Fruit fly (Drosophila melanogaster): ENCODE measurements around the gene ro.

- no peak for TF ChIP-seq rib (GFP tag; IDR thresholded peaks at IDR 0.05)
- peak; percentile 91 for TF ChIP-seq HmgD (GFP tag; optimal IDR thresholded peaks at IDR 0.05)
- peak; percentile 48 for TF ChIP-seq CG4617 (GFP tag; optimal IDR thresholded peaks at IDR 0.05; ENCODE audit: borderline replicate concordance)
- peak; percentile 46; the same call in 1 of the 2 replicates for TF ChIP-seq CG31441 (GFP tag; IDR thresholded peaks at IDR 0.05)
- TF ChIP-seq CG3065 (GFP tag; optimal IDR thresholded peaks at IDR 0.05), result peak; percentile 98
- no peak for TF ChIP-seq CG7271 (tag; optimal IDR thresholded peaks at IDR 0.05)
- TF ChIP-seq Hr51 (GFP tag; optimal IDR thresholded peaks at IDR 0.05), result peak; percentile 26 to 53
- peak; percentile 78 for TF ChIP-seq amos (GFP tag; IDR thresholded peaks at IDR 0.05; ENCODE audit: partially characterized antibody)
- TF ChIP-seq CG13287 (GFP tag; IDR thresholded peaks at IDR 0.05; ENCODE audit: partially characterized antibody), result peak; percentile 76
- peak; percentile 70 for TF ChIP-seq ssp (GFP tag; IDR thresholded peaks at IDR 0.05)
- peak; percentile 52; the same call in 1 of the 2 replicates for TF ChIP-seq inv (GFP tag; IDR thresholded peaks at IDR 0.05; ENCODE audit: partially characterized antibody)
- no peak for TF ChIP-seq h (optimal IDR thresholded peaks at IDR 0.05)
- TF ChIP-seq Meics (GFP tag; optimal IDR thresholded peaks at IDR 0.05), result peak; percentile 42
Observed at dm6 chr3R:26881121-26881895, at the start of gene ro, which contains the start of gene T48.

All from whole organism, embryonic.